Fruit fly (Drosophila melanogaster): ENCODE measurements around the gene mthl7.
A peak's percentile ranks its signal among the peaks of the same experiment; 100 is the strongest.

The mthl7 gene

dm6 chr3L:8186627-8187396, 6.5 kb upstream of the mthl7 start, which contains the start of the genes ERR and Atg18a (continued):
- TF ChIP-seq pfk (GFP tag; optimal IDR thresholded peaks at IDR 0.05) (no peak), pnt (GFP tag; optimal IDR thresholded peaks at IDR 0.05) (peak; percentile 79), CG5953 (GFP tag; IDR thresholded peaks at IDR 0.05) (0 out of 2 replicates have a peak, but pooled peaks have one; percentile 43), CG15269 (tag; optimal IDR thresholded peaks at IDR 0.05) (peak; percentile 85), z (GFP tag; IDR thresholded peaks at IDR 0.05) (no peak), Xbp1 (GFP tag; optimal IDR thresholded peaks at IDR 0.05) (peak; percentile 92), Lhr (GFP tag; optimal IDR thresholded peaks at IDR 0.05) (peak; percentile 82), shn (GFP tag; optimal IDR thresholded peaks at IDR 0.05) (peak; percentile 82), NC2β (GFP tag; optimal IDR thresholded peaks at IDR 0.05) (peak; percentile 39), CG10267 (tag; optimal IDR thresholded peaks at IDR 0.05) (peak; percentile 98), otp (GFP tag; IDR thresholded peaks at IDR 0.05) (0 out of 3 replicates have a peak, but pooled peaks have one; percentile 50), CG11504 (tag; optimal IDR thresholded peaks at IDR 0.05) (no peak), CG8924 (tag; optimal IDR thresholded peaks at IDR 0.05) (peak; percentile 82), zfh2 (GFP tag; optimal IDR thresholded peaks at IDR 0.05) (peak; percentile 93), zen (tag; optimal IDR thresholded peaks at IDR 0.05) (peak; percentile 74), Nf-YA (GFP tag; IDR thresholded peaks at IDR 0.05) (no peak), chinmo (GFP tag; IDR thresholded peaks at IDR 0.05; ENCODE audit: partially characterized antibody) (peak; percentile 47; the same call in 1 of the 4 replicates), Ets97D (GFP tag; optimal IDR thresholded peaks at IDR 0.05) (peak; percentile 88), CG6683 (GFP tag; optimal IDR thresholded peaks at IDR 0.05) (peak; percentile 35), sens-2 (GFP tag; IDR thresholded peaks at IDR 0.05) (peak; percentile 72; the same call in 1 of the 2 replicates), CG15011 (GFP tag; optimal IDR thresholded peaks at IDR 0.05) (peak; percentile 56), trem (tag; optimal IDR thresholded peaks at IDR 0.05) (peak; percentile 83), Dip3 (GFP tag; optimal IDR thresholded peaks at IDR 0.05) (peak; percentile 88)

- TF ChIP-seq Trl (optimal IDR thresholded peaks at IDR 0.05) (no peak), Trl (GFP tag; optimal IDR thresholded peaks at IDR 0.05) (no peak), CG11456 (GFP tag; IDR thresholded peaks at IDR 0.05) (0 out of 3 replicates have a peak, but pooled peaks have one; percentile 60), hkb (optimal IDR thresholded peaks at IDR 0.05) (no peak), hkb (GFP tag; IDR thresholded peaks at IDR 0.05) (peak; percentile 63), trh (GFP tag; optimal IDR thresholded peaks at IDR 0.05) (no peak), Hand (GFP tag; optimal IDR thresholded peaks at IDR 0.05) (no peak), Nf-YA (GFP tag; IDR thresholded peaks at IDR 0.05) (no peak), B-H1 (GFP tag; IDR thresholded peaks at IDR 0.05) (no peak; the same call in 2 of the 3 replicates), nmo (GFP tag; optimal IDR thresholded peaks at IDR 0.05) (peak; percentile 37), cg (GFP tag; optimal IDR thresholded peaks at IDR 0.05) (no peak), CG18599 (GFP tag; optimal IDR thresholded peaks at IDR 0.05) (peak; percentile 80), CG4820 (GFP tag; optimal IDR thresholded peaks at IDR 0.05) (peak; percentile 33), Bteb2 (GFP tag; optimal IDR thresholded peaks at IDR 0.05) (no peak), sima (GFP tag; optimal IDR thresholded peaks at IDR 0.05) (no peak), gsb-n (tag; optimal IDR thresholded peaks at IDR 0.05) (no peak), CG8281 (tag; optimal IDR thresholded peaks at IDR 0.05) (no peak), CG6689 (GFP tag; IDR thresholded peaks at IDR 0.05) (peak; percentile 46), NK7.1 (GFP tag; optimal IDR thresholded peaks at IDR 0.05) (no peak), dmrt11E (tag; optimal IDR thresholded peaks at IDR 0.05) (no peak), CG30020 (tag; optimal IDR thresholded peaks at IDR 0.05) (no peak), CG15514 (GFP tag; optimal IDR thresholded peaks at IDR 0.05) (no peak), CG11247 (GFP tag; IDR thresholded peaks at IDR 0.05) (no peak), Gsc (GFP tag; IDR thresholded peaks at IDR 0.05) (peak; percentile 30; the same call in 1 of the 2 replicates), wdn (GFP tag; IDR thresholded peaks at IDR 0.05) (no peak)
These were observed 5.2 kb upstream of the mthl7 start for dm6 chr3L:8185263-8186227.
